Worm (Caenorhabditis elegans): ENCODE data around the gene atrn-1.

The atrn-1 gene

ce11 chrX:14711168-14711629, at the start of gene atrn-1:
Gene atrn-1 (plus strand): TSS chrX:14711579.
- no peak for TF ChIP-seq dao-5 (tag; optimal IDR thresholded peaks at IDR 0.05)

- TF ChIP-seq W03F9.2 (tag; optimal IDR thresholded peaks at IDR 0.05) (no peak), him-1 (tag; optimal IDR thresholded peaks at IDR 0.05) (no peak), dao-5 (tag; optimal IDR thresholded peaks at IDR 0.05) (no peak)
These were observed 49.5 kb upstream of the atrn-1 start for ce11 chrX:14661918-14662317.

DNA sequence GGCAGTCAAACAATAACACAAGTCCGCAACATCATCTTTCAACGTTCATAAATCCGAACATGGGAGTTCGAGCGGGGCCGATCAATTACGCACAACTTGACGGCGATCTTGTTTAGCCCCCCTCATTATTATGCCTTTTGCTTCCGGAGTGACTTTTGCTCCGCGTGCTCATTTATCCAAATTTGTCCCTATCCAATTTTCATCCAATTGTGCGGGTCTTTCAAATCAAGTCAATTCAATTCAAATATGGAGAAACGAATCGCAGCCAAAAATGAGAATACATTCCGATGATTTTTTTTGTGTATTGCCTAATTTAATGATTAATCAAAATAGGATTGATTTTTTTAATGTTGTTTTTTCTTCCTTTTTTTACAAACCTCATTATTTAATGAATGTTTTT, 48.9 kb upstream of the atrn-1 start:
- TF ChIP-seq him-1 (tag; optimal IDR thresholded peaks at IDR 0.05) = no peak
- TF ChIP-seq dao-5 (tag; optimal IDR thresholded peaks at IDR 0.05) = no peak

DNA sequence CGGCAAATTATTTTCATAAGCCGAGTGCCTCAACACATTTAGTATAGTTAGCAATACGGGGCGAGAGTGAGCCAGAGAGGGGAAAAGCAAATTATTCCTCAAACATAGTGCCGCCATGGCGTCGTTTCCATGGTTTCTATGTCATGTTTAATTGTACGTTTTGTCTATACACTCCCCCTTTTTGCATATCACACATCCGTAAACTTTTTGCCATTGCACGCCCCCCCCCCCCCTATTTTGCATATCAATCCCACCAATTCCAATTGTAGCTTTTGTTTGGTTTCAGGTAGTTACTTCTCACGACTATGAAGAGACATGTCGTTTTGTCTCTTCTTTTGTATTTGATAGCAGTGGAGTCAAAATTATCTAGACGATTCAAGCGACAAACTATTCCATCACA, 47.4 kb upstream of the atrn-1 start, which contains the start of gene C26G2.2:
Gene C26G2.2 (plus strand): TSS at position 301 of the 400 bp plus-strand sequence.
- no peak for TF ChIP-seq W03F9.2 (tag; optimal IDR thresholded peaks at IDR 0.05)
- no peak for TF ChIP-seq him-1 (tag; optimal IDR thresholded peaks at IDR 0.05)
- no peak for TF ChIP-seq dao-5 (tag; optimal IDR thresholded peaks at IDR 0.05)

DNA sequence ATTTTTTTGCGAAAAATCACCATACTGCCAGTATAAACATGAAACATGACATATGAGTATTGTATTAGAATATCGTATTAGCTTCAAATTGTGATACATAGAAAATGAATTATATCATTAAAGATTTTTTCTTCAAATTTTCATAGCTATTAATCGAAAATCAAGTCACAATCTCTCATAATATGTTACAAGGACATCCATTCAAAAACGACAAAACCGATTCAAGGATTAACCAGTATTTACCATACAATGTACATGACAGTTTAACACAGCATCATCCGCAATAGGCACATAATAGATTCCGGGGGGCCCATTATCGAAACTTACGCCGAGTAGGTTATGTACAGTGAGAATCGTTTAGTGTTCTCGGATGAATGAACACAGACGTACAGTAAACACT, 40.1 kb upstream of the atrn-1 start:
- TF ChIP-seq dao-5 (tag; optimal IDR thresholded peaks at IDR 0.05) = no peak
- no peak for TF ChIP-seq him-1 (tag; optimal IDR thresholded peaks at IDR 0.05)
- TF ChIP-seq W03F9.2 (tag; optimal IDR thresholded peaks at IDR 0.05) = no peak

DNA sequence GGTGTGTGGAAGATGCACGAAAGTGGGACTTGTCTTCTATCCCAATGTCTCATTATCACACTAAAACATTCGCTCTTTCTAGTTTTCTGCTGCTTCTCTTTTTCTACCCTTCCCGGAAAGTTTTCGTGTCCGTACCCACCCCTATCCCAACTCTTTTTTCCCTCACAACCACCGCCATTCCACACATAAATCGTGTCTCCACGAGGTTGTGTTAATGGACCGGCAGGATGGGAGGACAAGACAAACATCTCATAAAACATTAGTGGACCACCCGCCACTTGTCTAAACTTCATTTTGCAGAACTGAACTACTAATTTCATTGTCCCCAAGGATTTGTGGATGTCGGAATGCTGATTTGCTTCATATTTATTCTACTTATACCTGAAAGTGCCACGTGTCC, 37.4 kb upstream of the atrn-1 start, which contains the start of gene slt-1:
Gene slt-1 (plus strand): TSS at position 301 of the 400 bp plus-strand sequence.
- TF ChIP-seq him-1 (tag; optimal IDR thresholded peaks at IDR 0.05) (no peak), dao-5 (tag; optimal IDR thresholded peaks at IDR 0.05) (no peak), W03F9.2 (tag; optimal IDR thresholded peaks at IDR 0.05) (no peak)

DNA sequence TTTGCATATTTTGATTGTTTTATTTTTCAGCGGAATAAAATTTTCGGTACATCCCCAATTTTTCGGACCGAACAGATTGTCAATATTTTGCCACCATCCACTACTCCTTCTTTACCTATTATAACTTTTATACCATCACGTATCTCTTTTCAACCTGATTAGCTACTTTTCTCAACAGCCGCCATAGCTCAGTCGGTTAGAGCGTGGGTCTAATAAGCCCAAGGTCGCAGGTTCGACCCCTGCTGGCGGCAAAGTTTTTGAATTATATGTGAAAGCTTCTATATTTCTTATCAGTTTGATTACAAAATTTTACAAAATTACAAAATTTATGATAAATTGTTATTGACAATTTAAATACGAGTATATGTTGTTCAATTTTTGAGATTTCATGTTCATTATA, 32.4 kb upstream of the atrn-1 start:
- TF ChIP-seq W03F9.2 (tag; optimal IDR thresholded peaks at IDR 0.05) (no peak), dao-5 (tag; optimal IDR thresholded peaks at IDR 0.05) (no peak), him-1 (tag; optimal IDR thresholded peaks at IDR 0.05) (no peak)

ce11 chrX:14680474-14680873, 30.9 kb upstream of the atrn-1 start:
- TF ChIP-seq dao-5 (tag; optimal IDR thresholded peaks at IDR 0.05) (no peak), W03F9.2 (tag; optimal IDR thresholded peaks at IDR 0.05) (no peak), him-1 (tag; optimal IDR thresholded peaks at IDR 0.05) (no peak)

DNA sequence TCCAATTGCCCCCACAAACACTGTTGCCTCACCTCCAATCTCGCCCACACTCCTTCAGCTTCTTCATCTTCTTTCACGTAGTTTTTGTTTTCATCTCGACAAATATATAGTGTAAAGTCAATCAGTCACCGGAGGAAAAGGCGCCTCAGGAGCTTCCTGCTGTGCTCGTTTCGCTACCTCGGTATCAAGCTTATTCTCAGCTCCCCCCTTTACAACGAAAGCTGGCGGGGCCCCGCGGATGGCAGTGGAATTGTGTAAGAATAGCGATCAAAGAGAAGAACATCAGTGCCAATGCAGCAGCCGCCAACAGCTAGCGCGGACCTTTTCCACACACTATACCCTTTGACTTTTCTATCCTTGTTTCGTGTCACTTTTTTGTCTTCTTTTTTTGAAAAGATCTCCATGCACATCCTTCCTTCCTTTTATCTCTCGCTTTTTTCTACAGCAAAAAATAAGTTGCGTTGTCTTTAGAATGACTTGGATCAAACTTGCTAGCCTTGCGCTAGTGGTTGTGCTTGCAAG, 26.9 kb upstream of the atrn-1 start, which contains the start of gene csq-1:
Gene csq-1 (plus strand): TSS at position 472 of the 522 bp plus-strand sequence.
- no peak for TF ChIP-seq W03F9.2 (tag; optimal IDR thresholded peaks at IDR 0.05)
- no peak for TF ChIP-seq dao-5 (tag; optimal IDR thresholded peaks at IDR 0.05)
- TF ChIP-seq him-1 (tag; optimal IDR thresholded peaks at IDR 0.05) = no peak

DNA sequence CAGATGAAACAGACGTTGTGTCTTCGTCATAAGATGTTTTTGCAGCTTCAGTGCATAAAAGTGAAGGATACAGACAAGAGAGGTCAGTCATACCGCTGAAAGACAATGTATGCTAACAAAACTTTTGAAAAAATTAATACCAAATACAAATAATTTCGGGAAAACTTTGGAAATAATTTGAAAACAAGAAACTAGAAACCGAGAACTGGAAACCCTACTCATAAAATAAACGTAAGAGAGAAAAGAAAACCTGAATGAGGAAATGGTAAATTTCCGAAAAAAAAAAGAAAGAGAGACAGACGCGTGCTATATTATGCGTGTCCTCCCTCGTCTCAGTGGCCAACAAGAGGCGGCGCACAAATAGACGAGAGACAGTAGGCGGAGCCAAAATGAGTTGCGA, 18.5 kb upstream of the atrn-1 start, which contains the start of gene sox-3:
Gene sox-3 (minus strand): TSS at position 101 of the 400 bp plus-strand sequence.
- no peak for TF ChIP-seq dao-5 (tag; optimal IDR thresholded peaks at IDR 0.05)
- TF ChIP-seq W03F9.2 (tag; optimal IDR thresholded peaks at IDR 0.05) = no peak
- no peak for TF ChIP-seq him-1 (tag; optimal IDR thresholded peaks at IDR 0.05)

ce11 chrX:14694633-14695177, 16.7 kb upstream of the atrn-1 start:
- no peak for TF ChIP-seq him-1 (tag; optimal IDR thresholded peaks at IDR 0.05)
- no peak for TF ChIP-seq W03F9.2 (tag; optimal IDR thresholded peaks at IDR 0.05)
- no peak for TF ChIP-seq dao-5 (tag; optimal IDR thresholded peaks at IDR 0.05)

ce11 chrX:14695892-14696291, 15.5 kb upstream of the atrn-1 start:
- TF ChIP-seq dao-5 (tag; optimal IDR thresholded peaks at IDR 0.05) = no peak
- TF ChIP-seq W03F9.2 (tag; optimal IDR thresholded peaks at IDR 0.05) = no peak
- no peak for TF ChIP-seq him-1 (tag; optimal IDR thresholded peaks at IDR 0.05)

- TF ChIP-seq W03F9.2 (tag; optimal IDR thresholded peaks at IDR 0.05) (no peak), dao-5 (tag; optimal IDR thresholded peaks at IDR 0.05) (no peak), him-1 (tag; optimal IDR thresholded peaks at IDR 0.05) (no peak)
These were observed 11.5 kb upstream of the atrn-1 start, which contains the start of gene hch-1 for ce11 chrX:14699866-14700265. Gene hch-1 (minus strand): TSS chrX:14699977.

ce11 chrX:14701490-14701889, 9.9 kb upstream of the atrn-1 start, which contains the start of gene F40E10.5:
Gene F40E10.5 (plus strand): TSS chrX:14701790.
- TF ChIP-seq dao-5 (tag; optimal IDR thresholded peaks at IDR 0.05) = no peak
- no peak for TF ChIP-seq him-1 (tag; optimal IDR thresholded peaks at IDR 0.05)
- no peak for TF ChIP-seq W03F9.2 (tag; optimal IDR thresholded peaks at IDR 0.05)

ce11 chrX:14704933-14705332, 6.4 kb upstream of the atrn-1 start:
- TF ChIP-seq W03F9.2 (tag; optimal IDR thresholded peaks at IDR 0.05) = no peak
- no peak for TF ChIP-seq dao-5 (tag; optimal IDR thresholded peaks at IDR 0.05)
- no peak for TF ChIP-seq him-1 (tag; optimal IDR thresholded peaks at IDR 0.05)

Data from whole organism, L4/young adult.